Worm (Caenorhabditis elegans): ENCODE results near the gene T07E3.3.
A peak's percentile ranks its signal among the peaks of the same experiment; 100 is the strongest.

Gene T07E3.3

DNA sequence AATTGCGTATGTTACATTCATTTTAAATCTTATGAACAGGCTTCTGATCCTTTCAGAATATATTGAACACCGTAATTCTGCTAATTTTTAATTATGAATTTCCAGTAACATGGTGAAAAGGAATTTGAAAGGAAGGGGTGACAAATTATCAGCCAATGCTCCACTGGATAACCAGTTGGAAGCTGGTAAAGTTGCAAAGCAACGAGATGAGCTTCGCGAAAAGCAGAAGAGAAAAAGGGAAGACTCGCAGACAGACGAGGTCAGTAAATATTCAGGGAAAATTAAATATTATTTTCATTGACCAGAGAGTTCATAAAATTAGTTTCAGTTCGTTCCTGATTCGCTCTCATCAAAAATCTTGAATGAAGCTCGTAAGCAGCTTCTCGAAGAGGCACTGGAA, 28.2 kb downstream of the T07E3.3 start, which contains the start of gene byn-1 (continued):
- no peak for TF ChIP-seq sptf-2 (GFP tag; optimal IDR thresholded peaks at IDR 0.05)
- TF ChIP-seq bed-1 (GFP tag; IDR thresholded peaks at IDR 0.05) = no peak
- no peak for TF ChIP-seq rpc-1 (optimal IDR thresholded peaks at IDR 0.05)
- TF ChIP-seq rpc-1 (tag; optimal IDR thresholded peaks at IDR 0.05) = no peak
- TF ChIP-seq ztf-6 (GFP tag; IDR thresholded peaks at IDR 0.05) = no peak
- TF ChIP-seq C06A6.2 (GFP tag; conservative IDR thresholded peaks at IDR 0.05) = no peak
- TF ChIP-seq ceh-40 (GFP tag; IDR thresholded peaks at IDR 0.05) = no peak
- TF ChIP-seq nhr-90 (tag; optimal IDR thresholded peaks at IDR 0.05) = no peak
- TF ChIP-seq ztf-25 (GFP tag; IDR thresholded peaks at IDR 0.05) = no peak
- TF ChIP-seq F10E7.11 (tag; optimal IDR thresholded peaks at IDR 0.05) = no peak
- peak; percentile 46 for TF ChIP-seq hrde-1 (tag; optimal IDR thresholded peaks at IDR 0.05; ENCODE audit: borderline replicate concordance)
- no peak for TF ChIP-seq ceh-91 (GFP tag; IDR thresholded peaks at IDR 0.05)
- TF ChIP-seq ccch-3 (GFP tag; optimal IDR thresholded peaks at IDR 0.05) = no peak
- TF ChIP-seq madf-10 (tag; optimal IDR thresholded peaks at IDR 0.05) = no peak
- no peak; the same call in 1 of the 2 replicates for TF ChIP-seq hmg-1.2 (GFP tag; IDR thresholded peaks at IDR 0.05)
- no peak for TF ChIP-seq die-1 (tag; optimal IDR thresholded peaks at IDR 0.05)
- TF ChIP-seq nfya-1 (tag; optimal IDR thresholded peaks at IDR 0.05; ENCODE audit: borderline replicate concordance, insufficient read depth) = no peak
- no peak for TF ChIP-seq rcor-1 (GFP tag; IDR thresholded peaks at IDR 0.05)
- no peak for TF ChIP-seq egl-44 (GFP tag; IDR thresholded peaks at IDR 0.05)
- TF ChIP-seq xnd-1 (tag; optimal IDR thresholded peaks at IDR 0.05) = no peak
- TF ChIP-seq hlh-12 (tag; optimal IDR thresholded peaks at IDR 0.05) = no peak
- TF ChIP-seq ama-1 (optimal IDR thresholded peaks at IDR 0.05) = no peak
- peak in 1 of 2 experiments; percentile 26 for TF ChIP-seq ama-1 (GFP tag; optimal IDR thresholded peaks at IDR 0.05)
- TF ChIP-seq efl-1 (GFP tag; optimal IDR thresholded peaks at IDR 0.05) = no peak
- TF ChIP-seq tlf-1 (GFP tag; optimal IDR thresholded peaks at IDR 0.05) = peak; percentile 35
- TF ChIP-seq snpc-1.1 (tag; optimal IDR thresholded peaks at IDR 0.05; ENCODE audit: insufficient read depth) = peak; percentile 9

DNA sequence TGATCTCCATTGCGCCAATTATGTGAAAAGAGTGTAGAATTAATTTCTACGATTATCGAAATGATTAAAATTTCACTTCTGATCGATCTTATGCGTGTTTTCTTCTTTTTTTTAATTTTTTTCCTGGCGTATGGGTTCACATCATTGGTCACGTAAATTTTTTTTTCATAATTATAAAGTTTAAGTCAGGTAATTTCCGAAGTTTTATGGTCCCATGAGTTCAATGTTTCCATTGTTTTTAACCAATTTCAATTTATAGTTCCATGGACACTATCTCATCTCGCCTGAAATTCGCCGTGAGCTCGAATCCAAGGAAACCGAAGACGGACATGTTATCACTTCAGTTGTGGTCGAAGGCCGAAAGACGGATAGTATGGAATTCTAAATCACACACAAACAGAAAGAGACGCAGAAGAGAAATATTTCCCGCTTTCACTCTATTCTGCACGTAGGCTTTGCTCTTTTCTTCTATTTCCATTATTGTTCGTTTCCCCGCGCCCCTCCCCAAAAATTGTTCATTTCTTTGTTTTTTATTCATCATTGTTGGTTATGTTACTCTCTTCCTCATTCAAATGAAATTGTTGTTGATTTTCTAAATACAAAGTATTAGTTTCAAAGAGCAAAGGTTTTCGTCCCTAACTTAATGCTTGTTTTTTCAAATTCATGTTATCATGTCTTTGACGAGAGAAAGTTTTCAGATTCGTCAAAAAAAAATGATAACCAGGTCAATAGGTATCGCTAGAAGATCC, 31.8 kb downstream of the T07E3.3 start, which contains the start of the genes F57B9.8 and coq-2:
Gene F57B9.8, minus strand, starts transcription at position 51 of the 749 bp plus-strand sequence.
Gene coq-2, plus strand, starts transcription at position 699 of the 749 bp plus-strand sequence.
- TF ChIP-seq hmg-20 (GFP tag; IDR thresholded peaks at IDR 0.05) (no peak), akir-1 (GFP tag; optimal IDR thresholded peaks at IDR 0.05) (no peak), lsy-27 (tag; optimal IDR thresholded peaks at IDR 0.05; ENCODE audit: borderline replicate concordance, insufficient read depth) (no peak), xnd-1 (tag; optimal IDR thresholded peaks at IDR 0.05) (no peak), ztf-18 (tag; optimal IDR thresholded peaks at IDR 0.05) (no peak), F10E7.11 (tag; optimal IDR thresholded peaks at IDR 0.05) (no peak), rpc-1 (optimal IDR thresholded peaks at IDR 0.05) (no peak), rpc-1 (tag; optimal IDR thresholded peaks at IDR 0.05) (no peak), egl-18 (GFP tag; IDR thresholded peaks at IDR 0.05) (no peak), ZK185.1 (tag; optimal IDR thresholded peaks at IDR 0.05; ENCODE audit: poor library complexity, severe bottlenecking) (no peak), dox-1 (GFP tag; IDR thresholded peaks at IDR 0.05) (no peak), F23B12.7 (tag; optimal IDR thresholded peaks at IDR 0.05; ENCODE audit: insufficient read depth) (no peak), sea-2 (GFP tag; IDR thresholded peaks at IDR 0.05) (no peak)

DNA sequence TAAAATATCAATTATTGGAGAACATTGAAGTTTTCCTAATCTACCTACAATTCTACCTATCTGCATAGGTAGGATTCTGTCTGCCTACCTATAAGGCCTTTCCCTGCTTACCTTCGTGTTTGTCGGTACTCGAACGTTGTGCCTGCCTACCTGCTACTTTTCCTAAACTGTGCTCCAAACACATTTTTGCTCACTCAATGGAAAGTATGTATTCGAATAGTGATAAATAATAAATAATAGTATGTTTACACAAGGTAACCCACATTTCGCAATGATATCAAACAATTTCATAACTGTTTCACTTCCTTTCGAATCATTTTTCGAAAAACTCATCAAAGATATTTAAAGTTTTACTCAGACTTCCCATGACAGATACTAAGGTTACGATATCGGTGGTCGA, 35.8 kb downstream of the T07E3.3 start, which contains the start of gene F57B9.3:
Gene F57B9.3, plus strand, starts transcription at position 301 of the 400 bp plus-strand sequence.
- TF ChIP-seq cebp-1 (GFP tag; IDR thresholded peaks at IDR 0.05) (no peak), cebp-1 (tag; optimal IDR thresholded peaks at IDR 0.05) (peak; percentile 78), ceh-27 (GFP tag; optimal IDR thresholded peaks at IDR 0.05) (no peak), ztf-3 (GFP tag; optimal IDR thresholded peaks at IDR 0.05) (no peak), K11D2.4 (GFP tag; IDR thresholded peaks at IDR 0.05) (no peak), bed-1 (GFP tag; IDR thresholded peaks at IDR 0.05) (no peak), ZK185.1 (tag; optimal IDR thresholded peaks at IDR 0.05; ENCODE audit: poor library complexity, severe bottlenecking) (no peak)

Measured in whole organism, young adult.